Worm (Caenorhabditis elegans) whole organism, early embryonic: ENCODE results near the gene F19G12.8.
"Not testable (repeated sequence)": the region's sequence is repeated elsewhere in the genome, so short reads cannot be mapped to it uniquely, and the experiment has no call there.

Experiments
- B0310.2 ChIP-seq: sonication (generic microtip); optimal IDR thresholded peaks from 2 replicates; lab custom pipeline; 2016; ENCODE audit warnings: mild to moderate bottlenecking, missing genetic modification characterization, missing compliant biosample characterization
- F13C5.2 ChIP-seq: sonication (generic microtip); optimal IDR thresholded peaks from 2 replicates; lab custom pipeline; 2017; ENCODE audit warnings: mild to moderate bottlenecking, missing genetic modification characterization, inconsistent platforms, missing compliant biosample characterization
- aly-1 ChIP-seq: sonication (generic microtip); optimal IDR thresholded peaks from 2 replicates; lab custom pipeline; 2016; ENCODE audit warnings: missing genetic modification characterization, missing compliant biosample characterization
- ama-1 ChIP-seq: fragments of 150-350 bp; optimal IDR thresholded peaks from 2 replicates; lab custom pipeline; 2014
- ceh-13 ChIP-seq: fragments of 200-800 bp; sonication (Bioruptor generic); optimal IDR thresholded peaks from 2 replicates; lab custom pipeline; 2018; ENCODE audit warnings: mild to moderate bottlenecking, missing genetic modification characterization, missing compliant biosample characterization
- ceh-36 ChIP-seq: sonication (generic microtip); optimal IDR thresholded peaks from 2 replicates; lab custom pipeline; 2016; ENCODE audit warnings: missing genetic modification characterization, inconsistent platforms, missing compliant biosample characterization
- ets-7 ChIP-seq: sonication (generic microtip); optimal IDR thresholded peaks from 2 replicates; lab custom pipeline; 2016; ENCODE audit warnings: missing genotype, missing genetic modification characterization, missing compliant biosample characterization
- flt-1 ChIP-seq: fragments of 200-800 bp; sonication (Bioruptor generic); IDR thresholded peaks from 2 replicates; pipeline ENCODE4 v1.3.6; 2022; ENCODE audit warnings: missing genetic modification characterization, missing compliant biosample characterization
- hmbx-1 ChIP-seq: sonication (generic microtip); optimal IDR thresholded peaks from 2 replicates; lab custom pipeline; 2016; ENCODE audit warnings: mild to moderate bottlenecking, missing genetic modification characterization, missing compliant biosample characterization
- hmg-4 ChIP-seq: fragments of 200-800 bp; sonication (Bioruptor generic); optimal IDR thresholded peaks from 2 replicates; lab custom pipeline; 2018; ENCODE audit warnings: mild to moderate bottlenecking, missing genetic modification characterization, missing compliant biosample characterization
- hnd-1 ChIP-seq: sonication (generic microtip); optimal IDR thresholded peaks from 2 replicates; lab custom pipeline; 2016; ENCODE audit warnings: missing genetic modification characterization, missing compliant biosample characterization
- pes-1 ChIP-seq: fragments of 200-800 bp; sonication (Bioruptor generic); IDR thresholded peaks from 2 replicates; pipeline ENCODE4 v1.3.6; 2022; ENCODE audit warnings: missing genetic modification reagents, missing genetic modification characterization, missing compliant biosample characterization
- scrt-1 ChIP-seq: fragments of 200-800 bp; sonication (Bioruptor generic); IDR thresholded peaks from 2 replicates; pipeline ENCODE4 v1.3.6; 2022; ENCODE audit warnings: missing genetic modification characterization, missing compliant biosample characterization
- sea-1 ChIP-seq: fragments of 200-800 bp; sonication (Bioruptor generic); conservative IDR thresholded peaks from 2 replicates; pipeline ENCODE4 v1.3.6; 2022; ENCODE audit warnings: missing genetic modification characterization, missing compliant biosample characterization
- tbx-11 ChIP-seq: fragments of 200-800 bp; sonication (Bioruptor generic); IDR thresholded peaks from 2 replicates; pipeline ENCODE4 v1.3.6; 2022; ENCODE audit warnings: missing genetic modification characterization, missing compliant biosample characterization
- tbx-37 ChIP-seq: fragments of 200-800 bp; sonication (Bioruptor generic); conservative IDR thresholded peaks from 2 replicates; pipeline ENCODE4 v1.3.6; 2022; ENCODE audit warnings: missing genetic modification reagents, missing genetic modification characterization, missing compliant biosample characterization
- tra-4 ChIP-seq: sonication (generic microtip); optimal IDR thresholded peaks from 2 replicates; lab custom pipeline; 2017; ENCODE audit warnings: missing genetic modification characterization, missing compliant biosample characterization

F19G12.8 gene

DNA sequence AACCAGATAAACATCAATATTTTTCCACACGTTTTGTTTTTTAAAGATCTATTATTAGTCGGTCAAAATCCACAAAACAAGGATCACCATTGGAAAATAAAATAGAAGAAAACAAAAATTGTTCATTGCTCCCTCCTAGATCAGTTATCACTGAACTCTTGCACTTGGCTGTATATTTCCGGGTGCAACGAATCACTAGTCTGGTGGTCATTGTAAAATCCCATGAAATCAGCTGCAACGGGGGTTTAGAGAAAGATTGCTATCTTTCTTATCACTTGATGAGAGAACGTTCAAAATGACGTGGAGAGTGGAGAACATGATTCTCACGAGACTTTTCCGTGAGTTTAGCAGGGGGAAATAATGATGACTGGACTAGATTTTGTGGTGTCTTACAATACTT is 21.3 kb upstream of the F19G12.8 start:
- TF ChIP-seq B0310.2 (tag; lab: Kevin White, UChicago) (no peak), hmg-4 (GFP tag; lab: Kevin White, UChicago) (no peak), aly-1 (tag; lab: Kevin White, UChicago) (no peak), tra-4 (tag; lab: Kevin White, UChicago) (no peak), flt-1 (GFP tag; lab: Robert Waterston, UW) (no peak), pes-1 (no peak), scrt-1 (GFP tag; lab: Robert Waterston, UW) (no peak), sea-1 (GFP tag; lab: Robert Waterston, UW) (no peak), hmbx-1 (no peak), tbx-37 (GFP tag; lab: Robert Waterston, UW) (no peak), ama-1 (lab: Kevin White, UChicago) (no peak)

DNA sequence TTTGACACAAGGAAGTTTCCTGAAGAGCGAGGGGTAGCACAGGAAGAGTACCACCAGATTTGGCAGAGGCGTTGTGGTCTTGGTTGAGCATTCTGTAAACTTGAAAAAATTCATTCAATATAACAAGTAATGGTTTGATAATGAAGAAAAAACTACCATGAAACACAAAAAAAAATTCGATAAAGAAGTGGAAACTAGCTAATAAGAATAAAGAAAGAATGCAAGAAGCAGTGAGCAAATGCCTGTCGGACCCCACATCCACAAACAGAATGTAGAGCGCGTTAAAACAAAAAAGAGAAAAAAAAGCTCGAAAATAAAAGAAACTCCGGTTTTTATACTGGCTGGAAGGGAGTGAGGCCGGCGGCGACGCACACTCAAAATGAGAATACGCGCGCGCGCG is 19.6 kb upstream of the F19G12.8 start, which contains the start of gene H39E20.1:
TSS of gene H39E20.1 (minus strand) at position 101 of the 400 bp plus-strand sequence.
- TF ChIP-seq tbx-11 (GFP tag; lab: Robert Waterston, UW), result no peak
- TF ChIP-seq scrt-1 (GFP tag; lab: Robert Waterston, UW), result no peak
- no peak for TF ChIP-seq flt-1 (GFP tag; lab: Robert Waterston, UW)
- TF ChIP-seq aly-1 (tag; lab: Kevin White, UChicago), result no peak
- TF ChIP-seq F13C5.2 (tag; lab: Kevin White, UChicago), result no peak
- TF ChIP-seq B0310.2 (tag; lab: Kevin White, UChicago), result no peak
- TF ChIP-seq ceh-13 (GFP tag; lab: Kevin White, UChicago), result no peak
- no peak for TF ChIP-seq ceh-36 (tag; lab: Kevin White, UChicago)
- TF ChIP-seq pes-1, result no peak
- TF ChIP-seq hnd-1 (tag; lab: Kevin White, UChicago), result no peak
- no peak for TF ChIP-seq hmg-4 (GFP tag; lab: Kevin White, UChicago)
- no peak for TF ChIP-seq ama-1 (lab: Kevin White, UChicago)
- TF ChIP-seq tra-4 (tag; lab: Kevin White, UChicago), result no peak
- TF ChIP-seq hmbx-1, result no peak

DNA sequence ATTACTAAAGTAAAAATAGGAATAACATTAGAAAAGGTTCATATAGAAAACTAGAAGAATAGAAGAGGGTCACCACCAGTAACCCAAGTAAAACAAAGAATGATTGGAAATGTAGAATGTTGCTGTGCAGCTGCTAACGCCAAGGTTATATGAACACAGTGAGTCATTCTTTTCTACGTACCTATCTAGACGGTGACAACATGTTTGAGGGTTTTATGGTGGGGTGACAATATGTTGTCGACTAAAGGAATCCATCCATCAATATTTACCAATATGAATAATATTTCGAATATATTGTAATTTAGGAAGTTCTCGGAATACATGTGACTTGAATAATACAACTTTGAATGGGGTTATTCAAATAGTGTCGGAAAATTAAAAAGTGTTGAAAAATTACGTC is 15.9 kb upstream of the F19G12.8 start, which contains the start of gene ZK402.5:
TSS of gene ZK402.5 (minus strand) at position 101 of the 400 bp plus-strand sequence.
- TF ChIP-seq B0310.2 (tag; lab: Kevin White, UChicago) (no peak), ceh-13 (GFP tag; lab: Kevin White, UChicago) (no peak), hnd-1 (tag; lab: Kevin White, UChicago) (no peak), ama-1 (lab: Kevin White, UChicago) (no peak), tbx-37 (GFP tag; lab: Robert Waterston, UW) (no peak), ceh-36 (tag; lab: Kevin White, UChicago) (no peak), hmg-4 (GFP tag; lab: Kevin White, UChicago) (no peak), sea-1 (GFP tag; lab: Robert Waterston, UW) (no peak), pes-1 (no peak), scrt-1 (GFP tag; lab: Robert Waterston, UW) (no peak), F13C5.2 (tag; lab: Kevin White, UChicago) (no peak), ets-7 (tag; lab: Kevin White, UChicago) (no peak), tbx-11 (GFP tag; lab: Robert Waterston, UW) (no peak), hmbx-1 (no peak), tra-4 (tag; lab: Kevin White, UChicago) (no peak), aly-1 (tag; lab: Kevin White, UChicago) (no peak), flt-1 (GFP tag; lab: Robert Waterston, UW) (no peak)

- not testable (repeated sequence) for TF ChIP-seq scrt-1 (GFP tag; lab: Robert Waterston, UW); tbx-11 (GFP tag; lab: Robert Waterston, UW); B0310.2 (tag; lab: Kevin White, UChicago)
Observed at ce11 chrX:1403444-1403843, 13.7 kb upstream of the F19G12.8 start, which contains the start of gene ZK402.2. TSS of gene ZK402.2 (plus strand) at chrX:1403744.

DNA sequence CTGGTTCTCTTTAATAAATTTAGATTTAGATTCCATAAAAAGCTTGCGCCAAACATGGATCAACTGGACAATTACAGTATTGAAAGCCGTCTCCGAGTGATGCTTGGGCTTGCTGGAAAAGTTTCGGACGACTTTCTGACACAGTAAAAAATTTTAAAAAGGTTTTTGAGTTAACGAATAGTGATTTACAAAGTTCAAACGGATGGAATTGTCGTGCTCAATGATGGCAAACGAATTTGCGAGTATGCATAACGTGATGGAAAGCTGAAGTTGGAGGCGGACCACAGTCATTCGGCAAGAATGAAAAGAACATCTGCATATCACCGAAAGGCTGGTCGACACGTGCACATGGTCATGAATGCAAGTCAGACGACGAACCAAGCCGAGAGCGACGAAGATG is 13.1 kb upstream of the F19G12.8 start, which contains the start of gene ZK402.1:
TSS of gene ZK402.1 (plus strand) at position 301 of the 400 bp plus-strand sequence.
- TF ChIP-seq ama-1 (lab: Kevin White, UChicago); tbx-11 (GFP tag; lab: Robert Waterston, UW); ceh-36 (tag; lab: Kevin White, UChicago): not testable (repeated sequence)

DNA sequence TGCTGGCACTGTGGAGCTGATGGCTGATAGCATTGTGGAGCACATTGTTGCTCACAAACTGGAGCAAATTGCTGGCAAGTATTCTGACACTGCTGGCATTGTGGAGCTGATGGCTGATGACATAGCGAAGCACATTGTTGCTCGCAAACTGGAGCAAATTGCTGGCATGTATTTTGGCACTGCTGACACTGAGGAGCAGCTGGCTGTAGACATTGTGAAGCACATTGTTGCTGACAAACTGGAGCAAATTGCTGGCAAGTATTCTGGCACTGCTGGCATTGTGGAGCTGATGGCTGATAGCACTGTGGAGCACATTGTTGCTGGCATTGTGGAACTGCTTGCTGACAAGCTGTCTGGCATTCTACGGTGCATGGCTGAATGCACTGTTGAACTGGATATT is 7.9 kb upstream of the F19G12.8 start:
- no peak for TF ChIP-seq aly-1 (tag; lab: Kevin White, UChicago)
- no peak for TF ChIP-seq hnd-1 (tag; lab: Kevin White, UChicago)
- TF ChIP-seq hmbx-1, result no peak
- no peak for TF ChIP-seq tra-4 (tag; lab: Kevin White, UChicago)
- no peak for TF ChIP-seq hmg-4 (GFP tag; lab: Kevin White, UChicago)
- TF ChIP-seq ceh-13 (GFP tag; lab: Kevin White, UChicago), result no peak
- TF ChIP-seq sea-1 (GFP tag; lab: Robert Waterston, UW), result no peak
- TF ChIP-seq pes-1, result no peak
- TF ChIP-seq scrt-1 (GFP tag; lab: Robert Waterston, UW), result no peak
- TF ChIP-seq flt-1 (GFP tag; lab: Robert Waterston, UW), result no peak
- TF ChIP-seq ama-1 (lab: Kevin White, UChicago), result no peak
- TF ChIP-seq ets-7 (tag; lab: Kevin White, UChicago), result no peak
- TF ChIP-seq ceh-36 (tag; lab: Kevin White, UChicago), result no peak
- no peak for TF ChIP-seq tbx-11 (GFP tag; lab: Robert Waterston, UW)
- no peak for TF ChIP-seq F13C5.2 (tag; lab: Kevin White, UChicago)

- TF ChIP-seq ceh-13 (GFP tag; lab: Kevin White, UChicago) (no peak), tbx-37 (GFP tag; lab: Robert Waterston, UW) (no peak), sea-1 (GFP tag; lab: Robert Waterston, UW) (no peak), hmg-4 (GFP tag; lab: Kevin White, UChicago) (no peak), tbx-11 (GFP tag; lab: Robert Waterston, UW) (no peak), hmbx-1 (no peak)
Observed at ce11 chrX:1410552-1410951, 6.6 kb upstream of the F19G12.8 start, which contains the start of gene abu-2. TSS of gene abu-2 (minus strand) at chrX:1410652.
